Fruit fly (Drosophila melanogaster): ENCODE results near the gene CG32797.

DNA sequence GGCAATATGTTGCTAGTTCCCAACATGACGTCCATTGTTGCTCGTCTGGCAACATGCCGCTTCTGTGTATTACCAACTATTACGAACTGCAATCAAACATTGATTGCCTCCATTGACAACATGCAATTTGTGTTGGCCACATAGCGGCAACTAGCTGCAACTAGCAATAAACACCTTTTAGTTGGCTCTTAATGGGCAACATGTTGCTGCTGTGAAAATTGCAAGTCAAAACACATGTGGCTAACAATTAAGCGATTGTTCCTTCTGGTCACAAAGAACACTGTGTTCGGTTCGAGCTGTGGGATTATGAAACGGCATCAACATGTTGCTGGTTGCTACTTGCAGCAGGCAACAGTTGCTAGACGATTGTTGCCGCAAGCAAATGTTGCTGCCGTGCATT is 28.1 kb upstream of the CG32797 start:
- no peak for TF ChIP-seq dac (GFP tag; optimal IDR thresholded peaks at IDR 0.05)
- TF ChIP-seq Eip75B (GFP tag; optimal IDR thresholded peaks at IDR 0.05) = no peak
- no peak for TF ChIP-seq CG7368 (GFP tag; optimal IDR thresholded peaks at IDR 0.05)
- TF ChIP-seq CG11294 (GFP tag; IDR thresholded peaks at IDR 0.05) = no peak
- no peak for TF ChIP-seq CG16779 (tag; optimal IDR thresholded peaks at IDR 0.05)
- TF ChIP-seq Lpt (GFP tag; optimal IDR thresholded peaks at IDR 0.05) = no peak

All from whole organism, prepupa.